Fruit fly (Drosophila melanogaster): Measurements from ENCODE around the gene CG15196.

- TF ChIP-seq EcR (GFP tag; optimal IDR thresholded peaks at IDR 0.05) (no peak), psq (optimal IDR thresholded peaks at IDR 0.05) (no peak)
Observed at dm6 chrX:11452846-11453391, 43.2 kb downstream of the CG15196 start.
